Fruit fly (Drosophila melanogaster) whole organism, embryonic: ENCODE measurements around the gene VhaM9.7-b.

Experiments
- CG1024 ChIP-seq: fragments of 200-800 bp; sonication (Bioruptor generic); IDR thresholded peaks from 2 replicates; pipeline ENCODE4 v1.3.6; 2022; ENCODE audit warnings: missing biosample characterization, missing genetic modification characterization
- CG10267 ChIP-seq: fragments of 200-800 bp; sonication (Bioruptor generic); optimal IDR thresholded peaks from 2 replicates; lab custom pipeline; 2018; ENCODE audit warnings: missing biosample characterization, mild to moderate bottlenecking, missing genetic modification characterization, moderate library complexity
- CG10959 ChIP-seq: fragments of 200-800 bp; sonication (Bioruptor generic); IDR thresholded peaks from 2 replicates; pipeline ENCODE4 v1.3.6; 2022; ENCODE audit warnings: missing biosample characterization, missing genetic modification characterization
- CG13287 ChIP-seq: fragments of 200-800 bp; sonication (Bioruptor generic); IDR thresholded peaks from 2 replicates; pipeline ENCODE4 v1.3.6; 2022; ENCODE audit warnings: missing biosample characterization, missing genetic modification characterization; ENCODE audit not compliant: partially characterized antibody
- CG14710 ChIP-seq: fragments of 200-800 bp; sonication (Bioruptor generic); optimal IDR thresholded peaks from 3 replicates; lab custom pipeline; 2019; ENCODE audit warnings: missing biosample characterization, mild to moderate bottlenecking, missing genetic modification characterization, moderate library complexity
- CG15601 ChIP-seq: fragments of 200-800 bp; sonication (Bioruptor generic); optimal IDR thresholded peaks from 3 replicates; lab custom pipeline; 2019; ENCODE audit warnings: missing biosample characterization, mild to moderate bottlenecking, missing genetic modification characterization, moderate library complexity
- CG17186 ChIP-seq: fragments of 200-800 bp; sonication (Bioruptor generic); optimal IDR thresholded peaks from 3 replicates; lab custom pipeline; 2017; ENCODE audit warnings: missing biosample characterization, missing genetic modification reagents, missing genetic modification characterization
- CG17829 ChIP-seq: fragments of 200-800 bp; optimal IDR thresholded peaks from 2 replicates; lab custom pipeline; 2019; ENCODE audit warnings: missing biosample characterization, mild to moderate bottlenecking, missing genetic modification characterization, moderate library complexity
- CG2116 ChIP-seq: fragments of 200-800 bp; sonication (Bioruptor generic); optimal IDR thresholded peaks from 3 replicates; lab custom pipeline; 2018; ENCODE audit warnings: missing biosample characterization, mild to moderate bottlenecking, missing genetic modification characterization
- CG2712 ChIP-seq: fragments of 200-800 bp; optimal IDR thresholded peaks from 3 replicates; lab custom pipeline; 2019; ENCODE audit warnings: missing biosample characterization, mild to moderate bottlenecking, missing genetic modification characterization, moderate library complexity
- CG30020 ChIP-seq: fragments of 200-800 bp; optimal IDR thresholded peaks from 2 replicates; lab custom pipeline; 2019; ENCODE audit warnings: missing biosample characterization, mild to moderate bottlenecking, missing genetic modification characterization, moderate library complexity
- CG32767 ChIP-seq: fragments of 200-800 bp; sonication (Bioruptor generic); IDR thresholded peaks from 2 replicates; pipeline ENCODE4 v1.3.6; 2022; ENCODE audit warnings: missing biosample characterization, missing genetic modification characterization
- CG3995 ChIP-seq: fragments of 200-800 bp; sonication (Bioruptor generic); optimal IDR thresholded peaks from 3 replicates; lab custom pipeline; 2016; ENCODE audit warnings: missing biosample characterization, missing genetic modification characterization
- CG4617 ChIP-seq: fragments of 200-800 bp; sonication (Bioruptor generic); optimal IDR thresholded peaks from 3 replicates; lab custom pipeline; 2016; ENCODE audit warnings: missing biosample characterization, missing genetic modification characterization, borderline replicate concordance
- CG7786 ChIP-seq: fragments of 200-800 bp; sonication (Bioruptor generic); optimal IDR thresholded peaks from 2 replicates; lab custom pipeline; 2016; ENCODE audit warnings: missing biosample characterization, missing genetic modification characterization
- CG9215 ChIP-seq: fragments of 200-800 bp; sonication (Bioruptor generic); IDR thresholded peaks from 2 replicates; pipeline ENCODE4 v1.3.6; 2022; ENCODE audit warnings: missing biosample characterization, missing genetic modification characterization
- CG9797 ChIP-seq: fragments of 200-800 bp; sonication (Bioruptor generic); optimal IDR thresholded peaks from 3 replicates; lab custom pipeline; 2018; ENCODE audit warnings: missing biosample characterization, mild to moderate bottlenecking, missing genetic modification characterization
- CG9817 ChIP-seq: fragments of 200-800 bp; sonication (Bioruptor generic); optimal IDR thresholded peaks from 2 replicates; lab custom pipeline; 2018; ENCODE audit warnings: missing biosample characterization, mild to moderate bottlenecking, missing genetic modification characterization, moderate library complexity
- D ChIP-seq, 2 experiments: fragments of 200-800 bp in 1 of 2; fragments of >200 bp in 1 of 2; sonication (Bioruptor generic) in 1 of 2; optimal IDR thresholded peaks; 2 replicates in 1 of 2; 3 replicates in 1 of 2; lab custom pipeline; 2017; ENCODE audit warnings: mild to moderate bottlenecking in 1 of 2, missing biosample characterization in 1 of 2, missing genetic modification characterization in 1 of 2, missing genetic modification reagents in 1 of 2
- D19A ChIP-seq: fragments of 200-800 bp; optimal IDR thresholded peaks from 3 replicates; lab custom pipeline; 2019; ENCODE audit warnings: missing biosample characterization, mild to moderate bottlenecking, missing genetic modification characterization, moderate library complexity
- Deaf1 ChIP-seq: fragments of 200-800 bp; optimal IDR thresholded peaks from 3 replicates; lab custom pipeline; 2019; ENCODE audit warnings: missing biosample characterization, mild to moderate bottlenecking, missing genetic modification characterization, moderate library complexity
- Dp ChIP-seq: fragments of 200-800 bp; sonication (Bioruptor generic); optimal IDR thresholded peaks from 2 replicates; lab custom pipeline; 2018; ENCODE audit warnings: missing biosample characterization, mild to moderate bottlenecking, missing genetic modification characterization, moderate library complexity
- Hr78 ChIP-seq, 2 experiments: fragments of 200-800 bp in 1 of 2; fragments of >200 bp in 1 of 2; sonication (Bioruptor generic) in 1 of 2; optimal IDR thresholded peaks; 2 replicates each; lab custom pipeline; 2017 to 2019; ENCODE audit warnings: missing biosample characterization in 2 of 2, missing genetic modification characterization in 2 of 2, mild to moderate bottlenecking in 1 of 2, moderate library complexity in 1 of 2
- Kr ChIP-seq: fragments of 200-800 bp; sonication (Bioruptor generic); optimal IDR thresholded peaks from 2 replicates; lab custom pipeline; 2017; ENCODE audit warnings: missing biosample characterization, mild to moderate bottlenecking, missing genetic modification characterization
- MESR4 ChIP-seq: fragments of 200-800 bp; sonication (Bioruptor generic); optimal IDR thresholded peaks from 2 replicates; lab custom pipeline; 2018; ENCODE audit warnings: missing biosample characterization, mild to moderate bottlenecking, missing genetic modification characterization, moderate library complexity
- Myb ChIP-seq: fragments of 200-800 bp; sonication (Bioruptor generic); optimal IDR thresholded peaks from 2 replicates; lab custom pipeline; 2016; ENCODE audit warnings: missing biosample characterization, missing genetic modification characterization
- NfI ChIP-seq: fragments of 200-800 bp; sonication (Bioruptor generic); optimal IDR thresholded peaks from 3 replicates; lab custom pipeline; 2018; ENCODE audit warnings: missing biosample characterization, mild to moderate bottlenecking, missing genetic modification characterization, moderate library complexity
- Pdp1 ChIP-seq, 2 experiments: fragments of 200-800 bp; sonication (Bioruptor generic); optimal IDR thresholded peaks; 3 replicates each; lab custom pipeline; 2016; ENCODE audit warnings: missing biosample characterization in 2 of 2, missing genetic modification characterization in 2 of 2, mild to moderate bottlenecking in 1 of 2, moderate library complexity in 1 of 2
- Rfx ChIP-seq: fragments of 200-800 bp; sonication (Bioruptor generic); IDR thresholded peaks from 2 replicates; pipeline ENCODE4 v1.3.6; 2022; ENCODE audit warnings: missing biosample characterization, missing genetic modification characterization
- Sox102F ChIP-seq: fragments of 200-800 bp; sonication (Bioruptor generic); optimal IDR thresholded peaks from 2 replicates; lab custom pipeline; 2018; ENCODE audit warnings: missing biosample characterization, mild to moderate bottlenecking, missing genetic modification characterization, moderate library complexity
- Stat92E ChIP-seq, 3 experiments: fragments of >200 bp in 2 of 3; fragments of 200-800 bp in 1 of 3; sonication (Bioruptor generic) in 1 of 3; optimal IDR thresholded peaks; 2 replicates each; lab custom pipeline; 2017 to 2019; ENCODE audit warnings: missing biosample characterization in 3 of 3, missing genetic modification characterization in 3 of 3, mild to moderate bottlenecking in 1 of 3, moderate library complexity in 1 of 3
- YL-1 ChIP-seq: fragments of 200-800 bp; sonication (Bioruptor generic); optimal IDR thresholded peaks from 3 replicates; lab custom pipeline; 2017; ENCODE audit warnings: missing biosample characterization, mild to moderate bottlenecking, missing genetic modification characterization
- cg ChIP-seq: fragments of 200-800 bp; sonication (Bioruptor generic); optimal IDR thresholded peaks from 3 replicates; lab custom pipeline; 2019; ENCODE audit warnings: missing biosample characterization, mild to moderate bottlenecking, missing genetic modification characterization, moderate library complexity
- chinmo ChIP-seq: fragments of 200-800 bp; sonication (Bioruptor generic); IDR thresholded peaks from 4 replicates; pipeline ENCODE4 v1.3.6; 2022; ENCODE audit warnings: missing biosample characterization, missing genetic modification characterization; ENCODE audit not compliant: partially characterized antibody
- dm ChIP-seq: fragments of 200-800 bp; sonication (Bioruptor generic); optimal IDR thresholded peaks from 3 replicates; lab custom pipeline; 2016; ENCODE audit warnings: missing biosample characterization, missing genetic modification characterization
- gcm2 ChIP-seq: fragments of 200-800 bp; sonication (Bioruptor generic); optimal IDR thresholded peaks from 2 replicates; lab custom pipeline; 2016; ENCODE audit warnings: missing biosample characterization, missing genetic modification characterization
- gfzf ChIP-seq: fragments of 200-800 bp; sonication (Bioruptor generic); optimal IDR thresholded peaks from 2 replicates; lab custom pipeline; 2016; ENCODE audit warnings: missing biosample characterization, mild to moderate bottlenecking, missing genetic modification characterization, moderate library complexity
- insv ChIP-seq, 2 experiments: fragments of 200-800 bp; sonication (Bioruptor generic); optimal IDR thresholded peaks; 3 replicates each; lab custom pipeline; 2016 to 2018; ENCODE audit warnings: missing biosample characterization in 2 of 2, missing genetic modification characterization in 2 of 2
- ken ChIP-seq: fragments of 200-800 bp; sonication (Bioruptor generic); IDR thresholded peaks from 3 replicates; pipeline ENCODE4 v1.3.6; 2022; ENCODE audit warnings: missing biosample characterization, missing genetic modification characterization
- nom ChIP-seq: fragments of 200-800 bp; sonication (Bioruptor generic); optimal IDR thresholded peaks from 2 replicates; lab custom pipeline; 2017; ENCODE audit warnings: missing biosample characterization, missing genetic modification characterization, mild to moderate bottlenecking, moderate library complexity, missing genetic modification reagents
- odd ChIP-seq: fragments of 200-800 bp; sonication (Bioruptor generic); optimal IDR thresholded peaks from 2 replicates; lab custom pipeline; 2017; ENCODE audit warnings: missing biosample characterization, mild to moderate bottlenecking, missing genetic modification characterization
- phol ChIP-seq: fragments of 200-800 bp; sonication (Bioruptor generic); optimal IDR thresholded peaks from 3 replicates; lab custom pipeline; 2018; ENCODE audit warnings: missing biosample characterization, mild to moderate bottlenecking, missing genetic modification characterization, moderate library complexity
- pzg ChIP-seq: fragments of 200-800 bp; sonication (Bioruptor generic); optimal IDR thresholded peaks from 3 replicates; lab custom pipeline; 2018; ENCODE audit warnings: missing biosample characterization, mild to moderate bottlenecking, missing genetic modification characterization, moderate library complexity
- ssp ChIP-seq: fragments of 200-800 bp; sonication (Bioruptor generic); IDR thresholded peaks from 2 replicates; pipeline ENCODE4 v1.3.6; 2022; ENCODE audit warnings: missing biosample characterization, missing genetic modification characterization
- stwl ChIP-seq: fragments of 200-800 bp; sonication (Bioruptor generic); optimal IDR thresholded peaks from 3 replicates; lab custom pipeline; 2018; ENCODE audit warnings: missing biosample characterization, mild to moderate bottlenecking, missing genetic modification characterization, moderate library complexity
- trem ChIP-seq: fragments of 200-800 bp; optimal IDR thresholded peaks from 3 replicates; lab custom pipeline; 2019; ENCODE audit warnings: missing biosample characterization, mild to moderate bottlenecking, missing genetic modification characterization, moderate library complexity

The VhaM9.7-b gene

dm6 chr3L:21523059-21523836 lies 16.4 kb upstream of the VhaM9.7-b start, which contains the start of gene CG7611:
Gene CG7611, plus strand, starts transcription at chr3L:21523186.
- TF ChIP-seq CG9797 (GFP tag; lab: Kevin White, UChicago) (peak; percentile 87), insv (GFP tag; optimal IDR thresholded peaks at IDR 0.05; lab: Kevin White, UChicago) (peak in 1 of 2 experiments; percentile 6), pzg (GFP tag; lab: Kevin White, UChicago) (peak; percentile 52), CG1024 (GFP tag; lab: Robert Waterston, UW) (no peak), YL-1 (GFP tag; lab: Kevin White, UChicago) (peak; percentile 70), Pdp1 (GFP tag; optimal IDR thresholded peaks at IDR 0.05; lab: Kevin White, UChicago) (peak in 1 of 2 experiments; percentile 77), phol (tag; lab: Kevin White, UChicago) (peak; percentile 15), Sox102F (GFP tag; lab: Kevin White, UChicago) (no peak), CG10959 (GFP tag; lab: Robert Waterston, UW) (no peak), Myb (GFP tag; lab: Kevin White, UChicago) (peak; percentile 40), CG3995 (GFP tag; lab: Kevin White, UChicago) (peak; percentile 40), trem (tag; lab: Kevin White, UChicago) (peak; percentile 52), Hr78 (GFP tag; optimal IDR thresholded peaks at IDR 0.05; lab: Kevin White, UChicago) (peak in 1 of 2 experiments; percentile 20), D (optimal IDR thresholded peaks at IDR 0.05; lab: Kevin White, UChicago) (peak; percentile 68), D (GFP tag; optimal IDR thresholded peaks at IDR 0.05; lab: Kevin White, UChicago) (peak; percentile 8), chinmo (0 out of 4 replicates have a peak, but pooled peaks have one; percentile 69), stwl (tag; lab: Kevin White, UChicago) (peak; percentile 57), Kr (GFP tag; lab: Kevin White, UChicago) (peak; percentile 96), Stat92E (GFP tag; optimal IDR thresholded peaks at IDR 0.05; lab: Kevin White, UChicago) (peak in 1 of 3 experiments; percentile 13), ssp (GFP tag; lab: Robert Waterston, UW) (peak; percentile 46; the same call in 1 of the 2 replicates), nom (GFP tag; lab: Kevin White, UChicago) (peak; percentile 12), cg (peak; percentile 66), CG17186 (GFP tag; lab: Kevin White, UChicago) (peak; percentile 9), CG10267 (peak; percentile 48), CG17829 (peak; percentile 31), Deaf1 (tag; lab: Kevin White, UChicago) (no peak), CG32767 (GFP tag; lab: Robert Waterston, UW) (peak; percentile 78; the same call in 1 of the 2 replicates), CG30020 (peak; percentile 87), CG2712 (tag; lab: Kevin White, UChicago) (peak; percentile 22), CG15601 (tag; lab: Kevin White, UChicago) (peak; percentile 1), Dp (peak; percentile 50), NfI (no peak), odd (GFP tag; lab: Kevin White, UChicago) (no peak), CG14710 (peak; percentile 35), CG13287 (GFP tag; lab: Robert Waterston, UW) (peak; percentile 27; the same call in 1 of the 2 replicates), gcm2 (GFP tag; lab: Kevin White, UChicago) (no peak), Rfx (GFP tag; lab: Robert Waterston, UW) (no peak), dm (no peak), MESR4 (GFP tag; lab: Kevin White, UChicago) (peak; percentile 97), D19A (tag; lab: Kevin White, UChicago) (peak; percentile 24), CG2116 (GFP tag; lab: Kevin White, UChicago) (peak; percentile 2), gfzf (GFP tag; lab: Kevin White, UChicago) (peak; percentile 78), CG9817 (tag; lab: Kevin White, UChicago) (no peak), CG9215 (GFP tag; lab: Robert Waterston, UW) (no peak), ken (GFP tag; lab: Robert Waterston, UW) (no peak), CG4617 (GFP tag; lab: Kevin White, UChicago) (peak; percentile 79), CG7786 (GFP tag; lab: Kevin White, UChicago) (no peak)
